Fruit fly (Drosophila melanogaster) whole organism, wandering third instar larva: Measurements from ENCODE around the gene Kul.

Experiments used
- CrebA ChIP-seq: fragments of 200-800 bp; sonication (Bioruptor generic); optimal IDR thresholded peaks from 2 replicates; lab custom pipeline; 2016; ENCODE audit warnings: missing biosample characterization, mild to moderate bottlenecking, missing genetic modification characterization, borderline replicate concordance
- Dfd ChIP-seq: fragments of >200 bp; optimal IDR thresholded peaks from 2 replicates; lab custom pipeline; 2017; ENCODE audit warnings: missing biosample characterization, missing genetic modification characterization
- Dif ChIP-seq: fragments of 200-275, 200-300 bp; sonication (Bioruptor generic); optimal IDR thresholded peaks from 2 replicates; lab custom pipeline; 2018; ENCODE audit warnings: missing biosample characterization, missing genetic modification characterization; ENCODE audit not compliant: partially characterized antibody
- HLH106 ChIP-seq: fragments of 200-800 bp; optimal IDR thresholded peaks from 3 replicates; lab custom pipeline; 2019; ENCODE audit warnings: missing biosample characterization, mild to moderate bottlenecking, missing genetic modification characterization, moderate library complexity
- Hnf4 ChIP-seq: fragments of 200-800 bp; sonication (Bioruptor generic); optimal IDR thresholded peaks from 2 replicates; lab custom pipeline; 2016; ENCODE audit warnings: missing biosample characterization, mild to moderate bottlenecking, missing genetic modification characterization
- Hr78 ChIP-seq: fragments of >200 bp; optimal IDR thresholded peaks from 2 replicates; lab custom pipeline; 2017; ENCODE audit warnings: missing biosample characterization, missing genetic modification characterization
- Hr83 ChIP-seq: fragments of 200-300 bp; sonication (Bioruptor generic); optimal IDR thresholded peaks from 2 replicates; lab custom pipeline; 2016; ENCODE audit warnings: missing biosample characterization, mild to moderate bottlenecking, missing genetic modification characterization, moderate library complexity; ENCODE audit not compliant: poor library complexity, severe bottlenecking
- Jra ChIP-seq: sonication (Bioruptor generic); optimal IDR thresholded peaks from 2 replicates; lab custom pipeline; 2016; ENCODE audit warnings: missing biosample characterization, missing genetic modification characterization
- Mio ChIP-seq: sonication (Bioruptor generic); optimal IDR thresholded peaks from 2 replicates; lab custom pipeline; 2016; ENCODE audit warnings: missing biosample characterization, missing genetic modification characterization
- Myc ChIP-seq: fragments of >200 bp; optimal IDR thresholded peaks from 2 replicates; lab custom pipeline; 2017
- N ChIP-seq: fragments of >200 bp; optimal IDR thresholded peaks from 2 replicates; lab custom pipeline; 2018; ENCODE audit warnings: missing biosample characterization, missing external identifiers, missing genetic modification characterization
- OdsH ChIP-seq: fragments of 200-800 bp; sonication (Bioruptor generic); optimal IDR thresholded peaks from 2 replicates; lab custom pipeline; 2016; ENCODE audit warnings: missing biosample characterization, mild to moderate bottlenecking, missing genetic modification characterization
- Rel ChIP-seq, 2 experiments: fragments of 200-800 bp; sonication (Bioruptor generic) in 1 of 2; optimal IDR thresholded peaks; 2 replicates in 1 of 2; 3 replicates in 1 of 2; lab custom pipeline; 2016 to 2019; ENCODE audit warnings: mild to moderate bottlenecking in 2 of 2, missing biosample characterization in 2 of 2, missing genetic modification characterization in 2 of 2, moderate library complexity in 1 of 2
- br ChIP-seq: fragments of 200-800 bp; sonication (Bioruptor generic); optimal IDR thresholded peaks from 2 replicates; lab custom pipeline; 2016; ENCODE audit warnings: missing biosample characterization, missing genetic modification characterization
- brk ChIP-seq: fragments of 200-800 bp; sonication (Bioruptor generic); optimal IDR thresholded peaks from 2 replicates; lab custom pipeline; 2016; ENCODE audit warnings: missing biosample characterization, mild to moderate bottlenecking, missing genetic modification characterization
- dl ChIP-seq, 2 experiments: fragments of 175-275, 200-275 bp in 1 of 2; fragments of 200-275 bp in 1 of 2; sonication (Bioruptor generic); optimal IDR thresholded peaks; lab custom pipeline; 2018; ENCODE audit warnings: mild to moderate bottlenecking in 2 of 2, missing biosample characterization in 2 of 2, missing genetic modification characterization in 2 of 2, moderate library complexity in 2 of 2; ENCODE audit not compliant: partially characterized antibody in 2 of 2, insufficient read depth in 1 of 2
- dmrt93B ChIP-seq: fragments of 200-800 bp; sonication (Bioruptor generic); optimal IDR thresholded peaks from 2 replicates; lab custom pipeline; 2018; ENCODE audit warnings: missing biosample characterization, mild to moderate bottlenecking, missing genetic modification characterization
- ey ChIP-seq: fragments of 200-800 bp; sonication (Bioruptor generic); optimal IDR thresholded peaks from 2 replicates; lab custom pipeline; 2016; ENCODE audit warnings: missing biosample characterization, missing genetic modification characterization
- foxo ChIP-seq, 2 experiments: fragments of 200-800 bp; sonication (Bioruptor generic); optimal IDR thresholded peaks; 2 replicates in 1 of 2; 3 replicates in 1 of 2; lab custom pipeline; 2016 to 2017; ENCODE audit warnings: missing biosample characterization in 2 of 2, missing genetic modification characterization in 2 of 2
- fru ChIP-seq: fragments of 200-800 bp; sonication (Bioruptor generic); optimal IDR thresholded peaks from 3 replicates; lab custom pipeline; 2016; ENCODE audit warnings: missing biosample characterization, mild to moderate bottlenecking, missing genetic modification characterization
- h ChIP-seq: fragments of 200-800 bp; sonication (Bioruptor generic); optimal IDR thresholded peaks from 3 replicates; lab custom pipeline; 2016; ENCODE audit warnings: missing biosample characterization, mild to moderate bottlenecking, missing genetic modification characterization
- pan ChIP-seq: fragments of >200 bp; optimal IDR thresholded peaks from 2 replicates; lab custom pipeline; 2017
- psq ChIP-seq: fragments of 200-800 bp; sonication (Bioruptor generic); optimal IDR thresholded peaks from 3 replicates; lab custom pipeline; 2017; ENCODE audit warnings: missing biosample characterization, mild to moderate bottlenecking, missing genetic modification characterization, moderate library complexity
- sage ChIP-seq: fragments of 200-800 bp; sonication (Bioruptor generic); optimal IDR thresholded peaks from 2 replicates; lab custom pipeline; 2016; ENCODE audit warnings: missing biosample characterization, mild to moderate bottlenecking, missing genetic modification characterization
- sv ChIP-seq: fragments of 200-800 bp; sonication (Bioruptor generic); optimal IDR thresholded peaks from 3 replicates; lab custom pipeline; 2016; ENCODE audit warnings: missing biosample characterization, missing genetic modification characterization
- usp ChIP-seq: fragments of >200 bp; optimal IDR thresholded peaks from 2 replicates; lab custom pipeline; 2017; ENCODE audit warnings: missing biosample characterization, missing genetic modification characterization
- woc ChIP-seq: sonication (Bioruptor generic); optimal IDR thresholded peaks from 2 replicates; lab custom pipeline; 2016; ENCODE audit warnings: missing biosample characterization, mild to moderate bottlenecking, missing genetic modification characterization

Kul gene

DNA sequence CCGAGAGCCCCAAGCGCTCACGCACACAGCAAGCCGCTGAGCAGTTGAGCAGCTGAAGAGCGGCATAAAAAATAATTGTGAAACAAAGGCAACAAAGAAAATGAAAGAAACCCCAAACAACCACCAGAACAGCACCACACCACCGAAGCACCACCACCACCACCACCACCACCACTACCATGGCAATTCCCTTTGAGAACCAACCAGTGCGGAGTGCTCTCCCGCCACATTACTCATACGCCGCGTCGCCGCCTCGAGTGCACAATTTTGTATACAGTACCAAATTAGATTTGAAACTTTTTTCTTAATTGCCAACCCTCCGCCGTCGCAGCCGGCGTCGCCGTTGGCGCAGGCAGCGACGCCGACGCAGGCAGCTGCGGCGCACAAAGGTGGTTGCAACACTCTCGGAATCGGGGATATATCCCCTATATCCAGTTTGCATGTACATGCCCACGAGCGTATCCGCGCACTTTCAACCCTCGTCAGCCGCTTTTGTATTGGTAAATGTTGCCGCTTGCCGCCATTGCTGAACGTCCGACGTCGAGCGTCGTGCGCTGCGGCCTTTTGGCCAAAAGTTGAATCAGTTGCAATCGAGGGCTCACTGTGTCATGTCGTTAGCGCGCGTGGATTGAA lies 33.5 kb upstream of the Kul start, which contains the start of gene dmrt99B:
dmrt99B (plus strand) TSS at position 583 of the 633 bp plus-strand sequence.
- TF ChIP-seq Mio (GFP tag; lab: Kevin White, UChicago), result no peak
- TF ChIP-seq fru (GFP tag; lab: Kevin White, UChicago), result no peak
- TF ChIP-seq psq (GFP tag; lab: Kevin White, UChicago), result no peak
- TF ChIP-seq Dfd (GFP tag; lab: Kevin White, UChicago), result peak; percentile 23

dm6 chr3R:29695744-29696143 lies 29.9 kb upstream of the Kul start:
- TF ChIP-seq psq (GFP tag; lab: Kevin White, UChicago) (no peak), sv (GFP tag; lab: Kevin White, UChicago) (no peak), Dfd (GFP tag; lab: Kevin White, UChicago) (peak; percentile 94), Hnf4 (GFP tag; lab: Kevin White, UChicago) (no peak)

DNA sequence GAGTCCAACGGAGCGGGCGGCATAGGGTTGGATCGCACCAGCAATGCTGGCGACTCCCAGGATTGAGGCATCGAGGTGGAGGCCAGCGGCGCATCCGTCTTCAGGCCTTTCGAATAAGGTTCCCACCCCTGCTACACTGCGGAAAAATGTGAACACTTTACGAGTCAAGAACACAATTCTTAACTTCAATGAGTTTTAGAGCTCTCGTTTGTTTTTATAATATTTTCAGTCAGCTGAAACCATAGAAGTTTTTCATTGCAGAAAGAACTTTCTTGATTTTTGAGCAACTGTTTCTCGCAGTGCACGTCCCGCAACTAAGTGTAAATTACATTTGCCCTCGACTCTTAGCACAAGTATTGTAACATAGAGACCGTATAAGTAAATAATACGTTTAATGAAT lies 29.3 kb upstream of the Kul start:
- TF ChIP-seq foxo (GFP tag; optimal IDR thresholded peaks at IDR 0.05; lab: Kevin White, UChicago), result no peak
- no peak for TF ChIP-seq dl (GFP tag; optimal IDR thresholded peaks at IDR 0.05; lab: Kevin White, UChicago; ENCODE audit: insufficient read depth in 1 of 2, partially characterized antibody in 2 of 2)
- no peak for TF ChIP-seq Dif
- TF ChIP-seq ey (GFP tag; lab: Kevin White, UChicago), result no peak
- TF ChIP-seq CrebA (GFP tag; lab: Kevin White, UChicago), result no peak
- TF ChIP-seq woc, result no peak
- no peak for TF ChIP-seq Mio (GFP tag; lab: Kevin White, UChicago)
- no peak for TF ChIP-seq pan
- no peak for TF ChIP-seq Rel (GFP tag; optimal IDR thresholded peaks at IDR 0.05; lab: Kevin White, UChicago)
- no peak for TF ChIP-seq Rel (tag; optimal IDR thresholded peaks at IDR 0.05; lab: Kevin White, UChicago)
- no peak for TF ChIP-seq dmrt93B (GFP tag; lab: Kevin White, UChicago)
- no peak for TF ChIP-seq br

DNA sequence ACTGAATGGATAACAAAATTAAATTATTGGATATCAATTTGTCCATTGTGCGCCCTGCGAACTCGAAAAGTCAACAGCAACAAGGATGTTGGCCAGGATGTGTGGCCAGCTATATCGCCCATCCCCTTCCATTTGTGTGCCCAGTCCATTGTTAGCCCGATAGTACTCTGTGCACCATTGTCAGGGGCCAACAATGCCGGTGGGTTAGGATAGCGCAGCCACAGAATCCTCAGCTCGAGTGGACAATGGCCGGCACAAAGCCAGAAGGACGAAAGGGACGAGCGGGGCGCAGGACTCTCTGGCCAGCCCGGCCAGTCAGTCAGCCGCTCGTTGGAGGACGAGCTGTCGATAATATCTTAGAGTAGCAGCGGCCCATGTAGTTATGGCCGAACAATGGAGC lies 27.8 kb upstream of the Kul start:
- TF ChIP-seq sage (GFP tag; lab: Kevin White, UChicago), result no peak
- no peak for TF ChIP-seq dmrt93B (GFP tag; lab: Kevin White, UChicago)

dm6 chr3R:29699220-29699619 lies 26.4 kb upstream of the Kul start:
- no peak for TF ChIP-seq HLH106
- TF ChIP-seq brk (GFP tag; lab: Kevin White, UChicago), result no peak
- TF ChIP-seq ey (GFP tag; lab: Kevin White, UChicago), result no peak
- TF ChIP-seq sv (GFP tag; lab: Kevin White, UChicago), result no peak
- TF ChIP-seq Myc (lab: Kevin White, UChicago), result no peak
- no peak for TF ChIP-seq N (GFP tag; lab: Kevin White, UChicago)
- no peak for TF ChIP-seq OdsH (GFP tag; lab: Kevin White, UChicago)
- no peak for TF ChIP-seq h
- no peak for TF ChIP-seq Hr78 (GFP tag; lab: Kevin White, UChicago)
- no peak for TF ChIP-seq Rel (GFP tag; optimal IDR thresholded peaks at IDR 0.05; lab: Kevin White, UChicago)
- TF ChIP-seq Rel (tag; optimal IDR thresholded peaks at IDR 0.05; lab: Kevin White, UChicago), result no peak
- no peak for TF ChIP-seq usp (GFP tag; lab: Kevin White, UChicago)
- TF ChIP-seq Hr83 (GFP tag; lab: Kevin White, UChicago), result no peak

DNA sequence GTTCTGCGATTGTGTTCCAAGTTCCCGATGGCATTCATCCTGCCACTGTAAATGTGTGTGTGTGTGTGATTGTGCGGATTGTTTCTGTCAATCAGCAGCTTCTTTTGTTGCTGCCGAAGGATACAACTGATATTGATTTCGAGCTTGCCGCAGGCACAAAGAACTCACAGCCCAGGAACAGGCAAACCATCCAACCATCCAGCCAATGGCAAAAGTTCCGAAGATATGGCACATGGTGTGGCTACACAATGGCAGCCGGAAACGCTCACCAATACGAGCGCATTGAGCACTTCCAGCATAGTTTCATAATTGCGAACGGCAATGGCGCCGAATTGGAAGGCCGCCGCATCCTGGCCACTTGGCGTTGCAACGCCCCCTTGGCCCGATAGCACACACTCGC lies 23.9 kb upstream of the Kul start:
- TF ChIP-seq Rel (GFP tag; optimal IDR thresholded peaks at IDR 0.05; lab: Kevin White, UChicago) (no peak), Rel (tag; optimal IDR thresholded peaks at IDR 0.05; lab: Kevin White, UChicago) (no peak), Jra (GFP tag; lab: Kevin White, UChicago) (no peak), br (no peak), dmrt93B (GFP tag; lab: Kevin White, UChicago) (no peak), pan (no peak), sv (GFP tag; lab: Kevin White, UChicago) (no peak), Hr78 (GFP tag; lab: Kevin White, UChicago) (no peak)
- TF ChIP-seq, all 38 proteins: peak for 0
